Fruit fly (Drosophila melanogaster) Kc167 (cell line): Measurements from ENCODE around the gene Tollo.

Experiments
- Myc ChIP-seq: fragments of >200 bp; optimal IDR thresholded peaks from 2 replicates; lab custom pipeline; 2017; ENCODE audit warnings: missing external identifiers
- psq ChIP-seq: fragments of >200 bp; optimal IDR thresholded peaks from 2 replicates; lab custom pipeline; 2017; ENCODE audit warnings: missing external identifiers
- ttk ChIP-seq: sonication (Bioruptor generic); optimal IDR thresholded peaks from 2 replicates; lab custom pipeline; 2017; ENCODE audit warnings: missing external identifiers

dm6 chr3L:15251759-15252322 lies 16.4 kb downstream of the Tollo start:
- TF ChIP-seq Myc (no peak), ttk (lab: Kevin White, UChicago) (no peak), psq (lab: Kevin White, UChicago) (no peak)
